Fruit fly (Drosophila melanogaster): ENCODE measurements around the gene Adi1.

DNA sequence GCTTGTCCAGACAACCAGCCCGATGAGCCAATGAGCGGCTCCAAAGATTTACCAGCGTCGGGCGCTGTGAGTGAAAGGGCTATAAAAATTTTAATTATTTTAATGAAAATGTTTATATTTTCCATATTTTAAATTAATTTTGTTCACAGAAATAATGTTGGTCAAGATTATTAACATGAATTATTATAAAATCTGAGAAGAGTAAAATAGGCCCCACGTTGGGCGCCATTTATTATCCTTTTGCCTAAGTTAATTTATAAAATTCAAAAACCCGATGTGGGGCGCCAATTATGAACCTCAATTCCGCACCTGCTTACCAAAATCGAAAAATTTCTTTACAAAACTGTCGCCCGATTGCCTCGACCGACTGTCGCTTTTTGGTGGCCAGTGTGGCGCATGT is 46.0 kb downstream of the Adi1 start:
- TF ChIP-seq shn (GFP tag; optimal IDR thresholded peaks at IDR 0.05) = no peak
- TF ChIP-seq cwo (GFP tag; optimal IDR thresholded peaks at IDR 0.05) = no peak
- no peak for TF ChIP-seq CrebB (tag; optimal IDR thresholded peaks at IDR 0.05)
- no peak for TF ChIP-seq lola (GFP tag; optimal IDR thresholded peaks at IDR 0.05)
- TF ChIP-seq Dfd (GFP tag; optimal IDR thresholded peaks at IDR 0.05) = no peak
- no peak for TF ChIP-seq CG11093 (GFP tag; IDR thresholded peaks at IDR 0.05)
- no peak for TF ChIP-seq Mad (GFP tag; optimal IDR thresholded peaks at IDR 0.05)
- no peak for TF ChIP-seq CG16779 (GFP tag; IDR thresholded peaks at IDR 0.05)
